Worm (Caenorhabditis elegans) whole organism, L1 larva: Measurements from ENCODE around the gene glb-23.

Source experiments
- C04F5.9 ChIP-seq: sonication (generic microtip); optimal IDR thresholded peaks from 2 replicates; lab custom pipeline; 2016; ENCODE audit warnings: missing genetic modification characterization, missing compliant biosample characterization
- F16B12.6 ChIP-seq: fragments of 150-350 bp; optimal IDR thresholded peaks from 2 replicates; lab custom pipeline; 2014; ENCODE audit warnings: missing biosample characterization, missing genetic modification characterization
- blmp-1 ChIP-seq: fragments of 150-350 bp; optimal IDR thresholded peaks from 2 replicates; lab custom pipeline; 2014; ENCODE audit warnings: missing biosample characterization, missing genetic modification characterization
- ceh-63 ChIP-seq: fragments of 200-800 bp; sonication (Bioruptor generic); optimal IDR thresholded peaks from 2 replicates; lab custom pipeline; 2018; ENCODE audit warnings: mild to moderate bottlenecking, missing genetic modification characterization, missing compliant biosample characterization
- ceh-8 ChIP-seq: fragments of 200-800 bp; sonication (Bioruptor generic); optimal IDR thresholded peaks from 2 replicates; lab custom pipeline; 2018; ENCODE audit warnings: mild to moderate bottlenecking, missing genetic modification characterization, moderate library complexity, missing compliant biosample characterization
- ceh-88 ChIP-seq: fragments of 200-800 bp; sonication (Bioruptor generic); IDR thresholded peaks from 2 replicates; pipeline ENCODE4 v1.3.6; 2022; ENCODE audit warnings: missing genetic modification characterization, missing compliant biosample characterization
- ces-1 ChIP-seq: fragments of 150-350 bp; optimal IDR thresholded peaks from 2 replicates; lab custom pipeline; 2014; ENCODE audit warnings: missing biosample characterization, missing genetic modification reagents, missing genetic modification characterization
- dsc-1 ChIP-seq: sonication (generic microtip); optimal IDR thresholded peaks from 2 replicates; lab custom pipeline; 2016; ENCODE audit warnings: mild to moderate bottlenecking, missing genetic modification characterization, missing compliant biosample characterization
- egl-13 ChIP-seq: sonication (generic microtip); optimal IDR thresholded peaks from 2 replicates; lab custom pipeline; 2016; ENCODE audit warnings: missing genotype, missing genetic modification reagents, missing genetic modification characterization, missing compliant biosample characterization
- elt-2 ChIP-seq: sonication (generic microtip); optimal IDR thresholded peaks from 2 replicates; lab custom pipeline; 2016; ENCODE audit warnings: missing genetic modification characterization, mild to moderate bottlenecking, inconsistent platforms, missing compliant biosample characterization, missing genetic modification reagents
- fkh-8 ChIP-seq: sonication (generic microtip); optimal IDR thresholded peaks from 2 replicates; lab custom pipeline; 2016; ENCODE audit warnings: mild to moderate bottlenecking, missing genetic modification characterization, missing compliant biosample characterization
- fos-1 ChIP-seq: fragments of 150-350 bp; optimal IDR thresholded peaks from 2 replicates; lab custom pipeline; 2014; ENCODE audit warnings: missing biosample characterization, missing genetic modification characterization
- isw-1 ChIP-seq: fragments of 200-800 bp; sonication (Bioruptor generic); IDR thresholded peaks from 2 replicates; pipeline ENCODE4 v1.3.6; 2022; ENCODE audit warnings: missing genetic modification characterization, missing compliant biosample characterization
- lin-13 ChIP-seq: fragments of 150-350 bp; optimal IDR thresholded peaks from 2 replicates; lab custom pipeline; 2014; ENCODE audit warnings: missing biosample characterization, missing genetic modification reagents, missing genetic modification characterization
- lin-14 ChIP-seq: fragments of 200-800 bp; sonication (Bioruptor generic); optimal IDR thresholded peaks from 2 replicates; lab custom pipeline; 2018; ENCODE audit warnings: mild to moderate bottlenecking, missing genetic modification characterization, moderate library complexity, missing compliant biosample characterization
- lin-15B ChIP-seq: fragments of 150-350 bp; sonication (generic microtip); optimal IDR thresholded peaks from 3 replicates; lab custom pipeline; 2014; ENCODE audit warnings: missing biosample characterization, missing genetic modification characterization
- lin-35 ChIP-seq, 2 experiments: fragments of 150-350 bp; optimal IDR thresholded peaks; 2 replicates each; lab custom pipeline; 2014; ENCODE audit warnings: missing biosample characterization in 2 of 2, missing genetic modification characterization in 2 of 2, missing genetic modification reagents in 2 of 2
- mab-9 ChIP-seq: fragments of 200-800 bp; sonication (Bioruptor generic); IDR thresholded peaks from 2 replicates; pipeline ENCODE4 v1.3.6; 2022; ENCODE audit warnings: missing genetic modification reagents, missing genetic modification characterization, missing compliant biosample characterization
- mef-2 ChIP-seq: fragments of 150-350 bp; optimal IDR thresholded peaks from 2 replicates; lab custom pipeline; 2014; ENCODE audit warnings: missing biosample characterization, missing genetic modification characterization
- mep-1 ChIP-seq: fragments of 150-350 bp; optimal IDR thresholded peaks from 2 replicates; lab custom pipeline; 2014; ENCODE audit warnings: missing biosample characterization, missing genetic modification characterization
- nhr-19 ChIP-seq: fragments of 200-800 bp; sonication (Bioruptor generic); conservative IDR thresholded peaks from 2 replicates; pipeline ENCODE4 v1.3.6; 2022; ENCODE audit warnings: missing genetic modification characterization, missing compliant biosample characterization
- nhr-20 ChIP-seq: sonication (generic microtip); optimal IDR thresholded peaks from 2 replicates; lab custom pipeline; 2016; ENCODE audit warnings: mild to moderate bottlenecking, missing genetic modification characterization, missing compliant biosample characterization
- nhr-237 ChIP-seq: fragments of 150-350 bp; optimal IDR thresholded peaks from 2 replicates; lab custom pipeline; 2014; ENCODE audit warnings: missing biosample characterization, missing genetic modification characterization
- nhr-47 ChIP-seq: sonication (generic microtip); optimal IDR thresholded peaks from 2 replicates; lab custom pipeline; 2016; ENCODE audit warnings: mild to moderate bottlenecking, missing genetic modification characterization, moderate library complexity, missing compliant biosample characterization
- nhr-71 ChIP-seq: sonication (generic microtip); optimal IDR thresholded peaks from 2 replicates; lab custom pipeline; 2016; ENCODE audit warnings: mild to moderate bottlenecking, missing genetic modification characterization, moderate library complexity, missing compliant biosample characterization
- nhr-76 ChIP-seq: sonication (generic microtip); optimal IDR thresholded peaks from 2 replicates; lab custom pipeline; 2017; ENCODE audit warnings: missing biosample characterization, missing genetic modification characterization
- nhr-77 ChIP-seq: fragments of 150-350 bp; optimal IDR thresholded peaks from 2 replicates; lab custom pipeline; 2014; ENCODE audit warnings: missing biosample characterization, missing genetic modification characterization
- nhr-84 ChIP-seq: sonication (generic microtip); optimal IDR thresholded peaks from 2 replicates; lab custom pipeline; 2017; ENCODE audit warnings: missing biosample characterization, missing genetic modification characterization
- nhr-85 ChIP-seq: sonication (generic microtip); peaks from one replicate; lab custom pipeline; 2016; ENCODE audit warnings: missing genetic modification characterization, inconsistent platforms, missing compliant biosample characterization
- pag-3 ChIP-seq: sonication (generic microtip); optimal IDR thresholded peaks from 2 replicates; lab custom pipeline; 2017; ENCODE audit warnings: missing genetic modification characterization, mild to moderate bottlenecking, missing compliant biosample characterization, antibody characterized with exemption, borderline replicate concordance; ENCODE audit not compliant: insufficient read depth
- pax-3 ChIP-seq: fragments of 200-800 bp; sonication (Bioruptor generic); optimal IDR thresholded peaks from 2 replicates; lab custom pipeline; 2018; ENCODE audit warnings: mild to moderate bottlenecking, missing genetic modification characterization, moderate library complexity, missing compliant biosample characterization
- pqm-1 ChIP-seq: sonication (generic microtip); optimal IDR thresholded peaks from 3 replicates; lab custom pipeline; 2017; ENCODE audit warnings: missing biosample characterization, missing genetic modification characterization
- rnt-1 ChIP-seq: sonication (generic microtip); optimal IDR thresholded peaks from 2 replicates; lab custom pipeline; 2016; ENCODE audit warnings: mild to moderate bottlenecking, missing genetic modification characterization, moderate library complexity, missing compliant biosample characterization
- skn-1 ChIP-seq: fragments of 150-350 bp; optimal IDR thresholded peaks from 2 replicates; lab custom pipeline; 2014; ENCODE audit warnings: missing biosample characterization, missing genetic modification characterization
- snpc-4 ChIP-seq: fragments of 150-350 bp; optimal IDR thresholded peaks from 2 replicates; lab custom pipeline; 2014; ENCODE audit warnings: missing biosample characterization, missing genetic modification characterization
- snu-23 ChIP-seq: sonication (generic microtip); optimal IDR thresholded peaks from 2 replicates; lab custom pipeline; 2016; ENCODE audit warnings: missing genetic modification characterization, missing compliant biosample characterization
- sptf-1 ChIP-seq: fragments of 150-350 bp; optimal IDR thresholded peaks from 2 replicates; lab custom pipeline; 2014; ENCODE audit warnings: missing biosample characterization, missing genetic modification characterization
- sup-37 ChIP-seq: fragments of 200-800 bp; sonication (Bioruptor generic); optimal IDR thresholded peaks from 2 replicates; lab custom pipeline; 2018; ENCODE audit warnings: mild to moderate bottlenecking, missing genetic modification characterization, missing compliant biosample characterization
- swsn-7 ChIP-seq: sonication (generic microtip); optimal IDR thresholded peaks from 2 replicates; lab custom pipeline; 2016; ENCODE audit warnings: missing genetic modification characterization, missing compliant biosample characterization
- tbx-2 ChIP-seq: sonication (generic microtip); optimal IDR thresholded peaks from 2 replicates; lab custom pipeline; 2016; ENCODE audit warnings: missing genetic modification characterization, missing compliant biosample characterization
- tlp-1 ChIP-seq: fragments of 150-350 bp; optimal IDR thresholded peaks from 2 replicates; lab custom pipeline; 2014; ENCODE audit warnings: missing biosample characterization, missing genetic modification characterization
- unc-130 ChIP-seq: fragments of 150-350 bp; optimal IDR thresholded peaks from 2 replicates; lab custom pipeline; 2017; ENCODE audit warnings: missing biosample characterization, missing genetic modification characterization, inconsistent platforms
- unc-30 ChIP-seq: sonication (generic microtip); optimal IDR thresholded peaks from 2 replicates; lab custom pipeline; 2017; ENCODE audit warnings: missing biosample characterization, missing genetic modification characterization
- zag-1 ChIP-seq: fragments of 150-350 bp; optimal IDR thresholded peaks from 2 replicates; lab custom pipeline; 2014; ENCODE audit warnings: missing biosample characterization, missing genetic modification characterization
- zip-4 ChIP-seq: fragments of 200-800 bp; sonication (Bioruptor generic); optimal IDR thresholded peaks from 2 replicates; lab custom pipeline; 2018; ENCODE audit warnings: mild to moderate bottlenecking, missing genetic modification characterization, moderate library complexity, missing compliant biosample characterization
- ztf-4 ChIP-seq: fragments of 150-350 bp; optimal IDR thresholded peaks from 2 replicates; lab custom pipeline; 2014; ENCODE audit warnings: missing biosample characterization, missing genetic modification characterization

Gene glb-23

DNA sequence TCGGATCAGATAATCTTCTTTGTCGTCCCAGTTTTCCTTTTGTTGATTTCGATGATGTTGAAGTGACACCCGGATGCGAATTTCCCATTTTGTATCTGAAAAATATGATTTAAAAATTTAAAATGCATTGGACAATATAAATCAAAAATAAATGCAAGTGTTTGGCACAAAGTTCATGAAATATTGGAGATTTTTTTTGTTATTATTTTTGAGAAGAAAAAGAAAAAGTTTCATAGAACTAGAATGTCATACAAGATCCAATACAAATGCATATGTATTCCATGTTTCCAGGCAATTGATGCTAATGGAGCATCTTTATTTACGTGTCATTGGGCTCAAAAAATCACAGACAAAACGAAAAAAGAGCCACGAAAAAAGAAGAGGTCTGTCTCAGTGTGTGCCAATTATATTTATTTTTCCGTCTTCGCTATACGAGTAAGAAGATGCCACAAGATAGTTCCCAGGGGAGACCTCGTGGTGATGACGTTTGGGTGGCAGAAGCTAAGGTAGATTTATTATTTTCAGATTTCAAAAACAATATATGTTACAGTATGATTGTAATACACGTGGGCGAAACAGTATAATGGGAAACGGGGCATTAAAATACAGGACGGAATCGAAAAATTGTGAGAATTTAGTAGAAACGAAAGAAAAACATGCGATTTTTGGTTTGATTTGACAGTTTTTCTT lies at the start of gene glb-23, which contains the start of gene R13A1.1:
Gene glb-23, minus strand, starts transcription at position 101 of the 690 bp plus-strand sequence.
Gene R13A1.1, plus strand, starts transcription at position 640 of the 690 bp plus-strand sequence.
- TF ChIP-seq snpc-4 (no peak), unc-30 (tag; lab: Kevin White, UChicago) (no peak), zip-4 (no peak)

DNA sequence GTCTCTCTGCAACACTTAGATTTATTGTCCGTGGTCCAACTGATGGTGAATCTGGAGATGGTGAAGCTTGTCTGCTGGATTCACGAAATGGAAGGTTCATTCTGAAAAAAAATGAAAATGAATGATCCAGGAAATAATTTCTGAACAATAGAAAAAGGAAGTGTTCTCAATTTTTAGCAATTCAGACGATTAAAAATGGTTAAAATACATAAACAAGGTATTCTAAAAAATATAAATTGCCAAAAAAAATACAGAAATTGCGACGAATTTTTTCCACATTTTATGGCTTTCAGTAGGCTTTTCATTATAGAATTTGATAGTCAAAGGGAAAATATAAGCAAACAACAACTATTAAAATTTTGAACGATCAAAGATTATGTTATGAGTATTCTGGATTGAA lies 43.8 kb upstream of the glb-23 start, which contains the start of gene glb-2:
Gene glb-2, minus strand, starts transcription at position 101 of the 400 bp plus-strand sequence.
- TF ChIP-seq sup-37 (GFP tag; lab: Kevin White, UChicago) (no peak), fkh-8 (no peak), C04F5.9 (tag; lab: Kevin White, UChicago) (no peak), skn-1 (no peak), nhr-237 (tag; lab: Kevin White, UChicago) (no peak), mab-9 (GFP tag; lab: Robert Waterston, UW) (no peak), unc-130 (tag; lab: Kevin White, UChicago) (no peak), swsn-7 (tag; lab: Kevin White, UChicago) (no peak), zip-4 (no peak), ceh-8 (GFP tag; lab: Kevin White, UChicago) (no peak), mef-2 (tag; lab: Kevin White, UChicago) (no peak), ceh-63 (GFP tag; lab: Kevin White, UChicago) (no peak), rnt-1 (tag; lab: Kevin White, UChicago) (no peak), elt-2 (tag; lab: Kevin White, UChicago) (no peak), egl-13 (tag; lab: Kevin White, UChicago) (no peak), lin-35 (GFP tag; optimal IDR thresholded peaks at IDR 0.05; lab: Kevin White, UChicago) (no peak)

DNA sequence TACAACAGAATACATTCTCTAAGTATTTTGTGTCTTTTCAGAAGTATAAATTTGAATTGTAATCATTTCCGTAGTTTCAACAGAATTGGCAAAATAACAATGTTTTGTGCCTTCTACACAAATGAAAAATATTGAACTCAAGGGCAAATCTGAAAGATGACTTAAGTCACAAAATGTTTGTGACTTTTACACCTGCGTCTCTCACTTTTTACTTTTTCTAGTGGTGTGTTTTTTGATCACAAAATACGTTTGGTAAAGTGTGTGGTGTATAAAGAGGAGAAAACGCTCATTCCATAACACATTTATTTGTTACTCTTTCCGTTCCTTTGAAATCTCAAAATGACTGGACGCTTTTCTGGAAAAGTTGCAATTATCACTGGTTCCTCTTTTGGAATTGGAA lies 41.3 kb upstream of the glb-23 start, which contains the start of gene C06E4.3:
Gene C06E4.3, plus strand, starts transcription at position 289 of the 400 bp plus-strand sequence.
- TF ChIP-seq skn-1 = peak; percentile 13
- TF ChIP-seq snu-23 (GFP tag; lab: Kevin White, UChicago) = peak; percentile 22
- TF ChIP-seq mep-1 = peak; percentile 25
- no peak for TF ChIP-seq lin-15B (tag; lab: Kevin White, UChicago)
- peak; percentile 30 for TF ChIP-seq fkh-8
- TF ChIP-seq tlp-1 (tag; lab: Kevin White, UChicago) = no peak
- TF ChIP-seq nhr-71 (tag; lab: Kevin White, UChicago) = peak; percentile 15
- peak; percentile 73 for TF ChIP-seq lin-14 (GFP tag; lab: Kevin White, UChicago)

DNA sequence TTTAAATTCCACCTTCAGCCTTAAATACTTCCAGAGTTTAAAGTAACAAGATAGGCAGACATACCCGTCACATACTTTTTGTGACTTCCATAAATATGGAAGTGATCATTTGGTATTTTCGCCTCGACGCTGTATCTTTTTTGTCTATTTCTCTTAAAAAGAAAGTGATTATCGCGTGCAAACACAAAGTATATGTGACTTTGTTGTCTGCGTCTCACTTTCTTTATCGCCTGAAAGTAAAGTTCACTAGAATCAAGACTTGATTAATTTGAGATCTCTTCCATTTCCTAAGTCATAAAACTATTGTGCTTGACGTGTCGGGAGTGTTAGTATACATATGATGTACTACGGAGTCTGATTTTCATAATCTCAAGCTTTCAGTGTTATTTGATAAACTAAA lies 39.0 kb upstream of the glb-23 start, which contains the start of gene C06E4.6:
Gene C06E4.6, minus strand, starts transcription at position 51 of the 400 bp plus-strand sequence.
- TF ChIP-seq elt-2 (tag; lab: Kevin White, UChicago) = peak; percentile 10
- peak; percentile 52 for TF ChIP-seq dsc-1
- TF ChIP-seq nhr-85 (tag; lab: Kevin White, UChicago) = peak; percentile 70
- TF ChIP-seq tbx-2 = no peak
- no peak for TF ChIP-seq isw-1 (GFP tag; lab: Robert Waterston, UW)
- TF ChIP-seq pag-3 (tag; lab: Kevin White, UChicago) = no peak
- TF ChIP-seq ces-1 = no peak
- no peak for TF ChIP-seq nhr-84
- no peak for TF ChIP-seq zag-1 (tag; lab: Kevin White, UChicago)
- no peak for TF ChIP-seq lin-15B (tag; lab: Kevin White, UChicago)
- TF ChIP-seq sup-37 (GFP tag; lab: Kevin White, UChicago) = no peak
- peak; percentile 32 for TF ChIP-seq snu-23 (GFP tag; lab: Kevin White, UChicago)
- TF ChIP-seq pqm-1 (tag; lab: Kevin White, UChicago) = no peak
- TF ChIP-seq lin-13 (GFP tag; lab: Kevin White, UChicago) = no peak
- no peak for TF ChIP-seq nhr-77
- TF ChIP-seq lin-14 (GFP tag; lab: Kevin White, UChicago) = peak; percentile 77
- peak; percentile 28 for TF ChIP-seq nhr-20 (tag; lab: Kevin White, UChicago)
- TF ChIP-seq sptf-1 (tag; lab: Kevin White, UChicago) = no peak
- no peak for TF ChIP-seq mab-9 (GFP tag; lab: Robert Waterston, UW)
- no peak for TF ChIP-seq ztf-4 (tag; lab: Kevin White, UChicago)
- TF ChIP-seq nhr-47 (tag; lab: Kevin White, UChicago) = peak; percentile 11
- TF ChIP-seq blmp-1 = peak; percentile 37
- no peak for TF ChIP-seq pax-3 (tag; lab: Kevin White, UChicago)
- peak; percentile 30 for TF ChIP-seq nhr-19 (GFP tag; lab: Robert Waterston, UW)
- TF ChIP-seq F16B12.6 = no peak
- no peak for TF ChIP-seq fos-1
- TF ChIP-seq ceh-88 (GFP tag; lab: Robert Waterston, UW) = no peak
- no peak for TF ChIP-seq nhr-76 (tag; lab: Kevin White, UChicago)
- TF ChIP-seq nhr-237 (tag; lab: Kevin White, UChicago) = peak; percentile 18
